Fruit fly (Drosophila melanogaster): ENCODE results near the gene Reps.

The Reps gene

dm6 chr2L:11066887-11067459 lies 39.5 kb downstream of the Reps start, which contains the start of gene Samuel (continued):
- peak; percentile 16 for TF ChIP-seq CG12659 (GFP tag; optimal IDR thresholded peaks at IDR 0.05)
- peak; percentile 23 for TF ChIP-seq bigmax (GFP tag; optimal IDR thresholded peaks at IDR 0.05)
- TF ChIP-seq odd (GFP tag; optimal IDR thresholded peaks at IDR 0.05), result peak; percentile 28
- TF ChIP-seq gem (tag; optimal IDR thresholded peaks at IDR 0.05), result peak; percentile 25
- no peak for TF ChIP-seq CG1603 (tag; optimal IDR thresholded peaks at IDR 0.05)
- peak; percentile 13 for TF ChIP-seq CG30403 (GFP tag; optimal IDR thresholded peaks at IDR 0.05)
- 0 out of 2 replicates have a peak, but pooled peaks have one; percentile 24 for TF ChIP-seq Xrp1 (GFP tag; IDR thresholded peaks at IDR 0.05)
- TF ChIP-seq CG6689 (GFP tag; IDR thresholded peaks at IDR 0.05), result 0 out of 2 replicates have a peak, but pooled peaks have one; percentile 27
- no peak for TF ChIP-seq disco-r (GFP tag; optimal IDR thresholded peaks at IDR 0.05)
- peak; percentile 32; the same call in 1 of the 2 replicates for TF ChIP-seq bbx (GFP tag; IDR thresholded peaks at IDR 0.05; ENCODE audit: partially characterized antibody)
- peak; percentile 22 for TF ChIP-seq grau (tag; optimal IDR thresholded peaks at IDR 0.05)
- peak; percentile 36; the same call in 1 of the 2 replicates for TF ChIP-seq amos (GFP tag; IDR thresholded peaks at IDR 0.05; ENCODE audit: partially characterized antibody)
- no peak for TF ChIP-seq kay (GFP tag; optimal IDR thresholded peaks at IDR 0.05)
- peak; percentile 91 for TF ChIP-seq CG4360 (GFP tag; IDR thresholded peaks at IDR 0.05)
- TF ChIP-seq gcm (GFP tag; optimal IDR thresholded peaks at IDR 0.05), result peak; percentile 11
- peak; percentile 4 for TF ChIP-seq CG34376 (GFP tag; optimal IDR thresholded peaks at IDR 0.05)
- no peak for TF ChIP-seq CG12769 (tag; optimal IDR thresholded peaks at IDR 0.05)
- peak; percentile 16 for TF ChIP-seq BtbVII (GFP tag; optimal IDR thresholded peaks at IDR 0.05)
- peak; percentile 73 for TF ChIP-seq Nf-YB (GFP tag; optimal IDR thresholded peaks at IDR 0.05)
- TF ChIP-seq Sox100B (GFP tag; optimal IDR thresholded peaks at IDR 0.05), result no peak
- peak; percentile 78 for TF ChIP-seq sens-2 (GFP tag; IDR thresholded peaks at IDR 0.05)
- TF ChIP-seq gfzf (GFP tag; optimal IDR thresholded peaks at IDR 0.05), result no peak
- TF ChIP-seq CG5180 (GFP tag; optimal IDR thresholded peaks at IDR 0.05), result peak; percentile 59
- TF ChIP-seq CG11504 (tag; optimal IDR thresholded peaks at IDR 0.05), result peak; percentile 28
- TF ChIP-seq HHEX (GFP tag; optimal IDR thresholded peaks at IDR 0.05), result peak; percentile 11
- TF ChIP-seq cwo (GFP tag; optimal IDR thresholded peaks at IDR 0.05), result peak; percentile 2
- peak; percentile 20 for TF ChIP-seq D19A (tag; optimal IDR thresholded peaks at IDR 0.05)
- TF ChIP-seq CG4707 (GFP tag; optimal IDR thresholded peaks at IDR 0.05), result peak; percentile 20
- peak; percentile 99 for TF ChIP-seq CG3163 (GFP tag; optimal IDR thresholded peaks at IDR 0.05)

dm6 chr2L:11065932-11066823 lies 40.3 kb downstream of the Reps start:
- TF ChIP-seq btn (GFP tag; optimal IDR thresholded peaks at IDR 0.05), result no peak
- no peak for TF ChIP-seq GATAe (GFP tag; conservative IDR thresholded peaks at IDR 0.05)
- no peak for TF ChIP-seq CG12071 (GFP tag; optimal IDR thresholded peaks at IDR 0.05)
- TF ChIP-seq Tbp (GFP tag; optimal IDR thresholded peaks at IDR 0.05), result no peak
- no peak for TF ChIP-seq ems (GFP tag; optimal IDR thresholded peaks at IDR 0.05)
- TF ChIP-seq Vsx1 (GFP tag; optimal IDR thresholded peaks at IDR 0.05), result no peak
- no peak for TF ChIP-seq Ets97D (GFP tag; optimal IDR thresholded peaks at IDR 0.05)
- 0 out of 2 replicates have a peak, but pooled peaks have one; percentile 12 for TF ChIP-seq Rfx (GFP tag; IDR thresholded peaks at IDR 0.05)
- no peak for TF ChIP-seq trh (GFP tag; optimal IDR thresholded peaks at IDR 0.05)
- no peak for TF ChIP-seq CG6175 (GFP tag; IDR thresholded peaks at IDR 0.05)
- no peak for TF ChIP-seq gce (GFP tag; IDR thresholded peaks at IDR 0.05)
- TF ChIP-seq Hr51 (GFP tag; optimal IDR thresholded peaks at IDR 0.05), result peak in 1 of 2 experiments; percentile 12
- no peak for TF ChIP-seq nom (GFP tag; optimal IDR thresholded peaks at IDR 0.05)
- no peak for TF ChIP-seq CG1792 (GFP tag; optimal IDR thresholded peaks at IDR 0.05)
- no peak for TF ChIP-seq CG33213 (GFP tag; optimal IDR thresholded peaks at IDR 0.05)
- no peak for TF ChIP-seq CG10543 (GFP tag; optimal IDR thresholded peaks at IDR 0.05)
- no peak for TF ChIP-seq jumu (GFP tag; optimal IDR thresholded peaks at IDR 0.05)
- no peak for TF ChIP-seq CG32772 (GFP tag; IDR thresholded peaks at IDR 0.05)
- no peak for TF ChIP-seq zfh1 (GFP tag; IDR thresholded peaks at IDR 0.05)

All from whole organism, embryonic.